Fruit fly (Drosophila melanogaster) whole organism, embryonic: ENCODE data around the gene Snr1.

ENCODE experiments used
- B-H1 ChIP-seq: fragments of 200-800 bp; sonication (Bioruptor generic); IDR thresholded peaks from 3 replicates; pipeline ENCODE4 v1.3.6; 2022; ENCODE audit warnings: missing biosample characterization, missing genetic modification characterization
- BtbVII ChIP-seq: fragments of 200-800 bp; sonication (Bioruptor generic); optimal IDR thresholded peaks from 3 replicates; lab custom pipeline; 2017; ENCODE audit warnings: missing biosample characterization, mild to moderate bottlenecking, missing genetic modification characterization
- CG11247 ChIP-seq: fragments of 200-800 bp; sonication (Bioruptor generic); IDR thresholded peaks from 2 replicates; pipeline ENCODE4 v1.3.6; 2022; ENCODE audit warnings: missing biosample characterization, missing genetic modification characterization
- CG11398 ChIP-seq: fragments of 200-800 bp; sonication (Bioruptor generic); optimal IDR thresholded peaks from 2 replicates; lab custom pipeline; 2016; ENCODE audit warnings: missing biosample characterization, missing genetic modification characterization
- CG11456 ChIP-seq: fragments of 200-800 bp; sonication (Bioruptor generic); IDR thresholded peaks from 3 replicates; pipeline ENCODE4 v1.3.6; 2022; ENCODE audit warnings: missing biosample characterization, missing genetic modification characterization
- CG11504 ChIP-seq: fragments of 200-800 bp; sonication (Bioruptor generic); optimal IDR thresholded peaks from 3 replicates; lab custom pipeline; 2019; ENCODE audit warnings: missing biosample characterization, mild to moderate bottlenecking, missing genetic modification characterization, moderate library complexity
- CG12744 ChIP-seq: fragments of 200-800 bp; sonication (Bioruptor generic); optimal IDR thresholded peaks from 2 replicates; lab custom pipeline; 2016; ENCODE audit warnings: missing biosample characterization, missing genetic modification characterization
- CG13424 ChIP-seq: fragments of 200-800 bp; sonication (Bioruptor generic); optimal IDR thresholded peaks from 2 replicates; lab custom pipeline; 2019; ENCODE audit warnings: missing biosample characterization, mild to moderate bottlenecking, missing genetic modification characterization, moderate library complexity
- CG13624 ChIP-seq: fragments of 200-800 bp; sonication (Bioruptor generic); optimal IDR thresholded peaks from 2 replicates; lab custom pipeline; 2016; ENCODE audit warnings: missing biosample characterization, missing genetic modification characterization
- CG14860 ChIP-seq: fragments of 200-800 bp; sonication (Bioruptor generic); IDR thresholded peaks from 3 replicates; pipeline ENCODE4 v1.3.6; 2022; ENCODE audit warnings: missing biosample characterization, missing genetic modification characterization; ENCODE audit not compliant: partially characterized antibody
- CG2875 ChIP-seq: fragments of 200-800 bp; sonication (Bioruptor generic); optimal IDR thresholded peaks from 2 replicates; lab custom pipeline; 2017; ENCODE audit warnings: missing biosample characterization, mild to moderate bottlenecking, missing genetic modification characterization, missing genetic modification reagents
- CG30020 ChIP-seq: fragments of 200-800 bp; optimal IDR thresholded peaks from 2 replicates; lab custom pipeline; 2019; ENCODE audit warnings: missing biosample characterization, mild to moderate bottlenecking, missing genetic modification characterization, moderate library complexity
- CG30431 ChIP-seq: fragments of 200-800 bp; sonication (Bioruptor generic); optimal IDR thresholded peaks from 2 replicates; lab custom pipeline; 2017; ENCODE audit warnings: missing biosample characterization, missing genetic modification characterization
- CG31224 ChIP-seq: fragments of 200-800 bp; sonication (Bioruptor generic); IDR thresholded peaks from 2 replicates; pipeline ENCODE4 v1.3.6; 2022; ENCODE audit warnings: missing biosample characterization, missing genetic modification characterization
- CG3281 ChIP-seq: fragments of 200-800 bp; sonication (Bioruptor generic); optimal IDR thresholded peaks from 3 replicates; lab custom pipeline; 2017; ENCODE audit warnings: missing biosample characterization, mild to moderate bottlenecking, missing genetic modification characterization
- CG3995 ChIP-seq: fragments of 200-800 bp; sonication (Bioruptor generic); optimal IDR thresholded peaks from 3 replicates; lab custom pipeline; 2016; ENCODE audit warnings: missing biosample characterization, missing genetic modification characterization
- CG4360 ChIP-seq: fragments of 200-800 bp; sonication (Bioruptor generic); IDR thresholded peaks from 2 replicates; pipeline ENCODE4 v1.3.6; 2022; ENCODE audit warnings: missing biosample characterization, missing genetic modification characterization
- CG4820 ChIP-seq: fragments of 200-800 bp; sonication (Bioruptor generic); optimal IDR thresholded peaks from 3 replicates; lab custom pipeline; 2016; ENCODE audit warnings: missing biosample characterization, missing genetic modification characterization
- CG6254 ChIP-seq: fragments of 200-800 bp; sonication (Bioruptor generic); optimal IDR thresholded peaks from 3 replicates; lab custom pipeline; 2017; ENCODE audit warnings: mild to moderate bottlenecking, missing biosample characterization, missing genetic modification reagents, missing genetic modification characterization
- CG6813 ChIP-seq: fragments of 200-800 bp; sonication (Bioruptor generic); optimal IDR thresholded peaks from 2 replicates; lab custom pipeline; 2017; ENCODE audit warnings: missing biosample characterization, missing genetic modification characterization, mild to moderate bottlenecking, moderate library complexity, missing genetic modification reagents
- CG8359 ChIP-seq: fragments of 200-800 bp; sonication (Bioruptor generic); optimal IDR thresholded peaks from 2 replicates; lab custom pipeline; 2017; ENCODE audit warnings: missing biosample characterization, mild to moderate bottlenecking, missing genetic modification characterization, borderline replicate concordance
- CG9215 ChIP-seq: fragments of 200-800 bp; sonication (Bioruptor generic); IDR thresholded peaks from 2 replicates; pipeline ENCODE4 v1.3.6; 2022; ENCODE audit warnings: missing biosample characterization, missing genetic modification characterization
- CoRest ChIP-seq: fragments of 200-800 bp; sonication (Bioruptor generic); optimal IDR thresholded peaks from 3 replicates; lab custom pipeline; 2018; ENCODE audit warnings: missing biosample characterization, mild to moderate bottlenecking, missing genetic modification characterization, moderate library complexity
- Dbx ChIP-seq: fragments of 200-800 bp; sonication (Bioruptor generic); IDR thresholded peaks from 3 replicates; pipeline ENCODE4 v1.3.6; 2022; ENCODE audit warnings: missing biosample characterization, missing genetic modification characterization
- Fer1 ChIP-seq: fragments of 200-800 bp; sonication (Bioruptor generic); optimal IDR thresholded peaks from 2 replicates; lab custom pipeline; 2017; ENCODE audit warnings: missing biosample characterization, mild to moderate bottlenecking, missing genetic modification characterization
- Mes4 ChIP-seq: fragments of 200-800 bp; sonication (Bioruptor generic); optimal IDR thresholded peaks from 2 replicates; lab custom pipeline; 2016; ENCODE audit warnings: missing biosample characterization, missing genetic modification characterization
- NC2β ChIP-seq: fragments of 200-800 bp; sonication (Bioruptor generic); optimal IDR thresholded peaks from 2 replicates; lab custom pipeline; 2016; ENCODE audit warnings: missing biosample characterization, missing genetic modification characterization
- Nf-YA ChIP-seq: fragments of 200-800 bp; sonication (Bioruptor generic); IDR thresholded peaks from 2 replicates; pipeline ENCODE4 v1.3.6; 2022; ENCODE audit warnings: missing biosample characterization, missing genetic modification characterization
- Oli ChIP-seq: fragments of 200-800 bp; sonication (Bioruptor generic); optimal IDR thresholded peaks from 2 replicates; lab custom pipeline; 2018; ENCODE audit warnings: missing biosample characterization, mild to moderate bottlenecking, missing genetic modification characterization, moderate library complexity
- Side ChIP-seq: fragments of 200-800 bp; sonication (Bioruptor generic); optimal IDR thresholded peaks from 2 replicates; lab custom pipeline; 2016; ENCODE audit warnings: missing biosample characterization, missing genetic modification characterization
- Taf1 ChIP-seq: fragments of 200-800 bp; sonication (Bioruptor generic); IDR thresholded peaks from 2 replicates; pipeline ENCODE4 v1.3.6; 2022; ENCODE audit warnings: missing biosample characterization, missing genetic modification characterization
- ase ChIP-seq: fragments of 200-800 bp; sonication (Bioruptor generic); IDR thresholded peaks from 3 replicates; pipeline ENCODE4 v1.3.6; 2022; ENCODE audit warnings: missing biosample characterization, missing genetic modification characterization
- bab2 ChIP-seq: fragments of 200-800 bp; sonication (Bioruptor generic); optimal IDR thresholded peaks from 2 replicates; lab custom pipeline; 2016; ENCODE audit warnings: missing biosample characterization, missing genetic modification characterization
- bowl ChIP-seq: fragments of 200-800 bp; sonication (Bioruptor generic); IDR thresholded peaks from 2 replicates; pipeline ENCODE4 v1.3.6; 2022; ENCODE audit warnings: missing biosample characterization, missing genetic modification characterization
- crol ChIP-seq: fragments of 200-800 bp; sonication (Bioruptor generic); IDR thresholded peaks from 2 replicates; pipeline ENCODE4 v1.3.6; 2022; ENCODE audit warnings: missing biosample characterization, missing genetic modification characterization
- dati ChIP-seq: fragments of 200-800 bp; sonication (Bioruptor generic); IDR thresholded peaks from 2 replicates; pipeline ENCODE4 v1.3.6; 2022; ENCODE audit warnings: missing biosample characterization, missing genetic modification characterization
- dmrt99B ChIP-seq: fragments of 200-800 bp; sonication (Bioruptor generic); optimal IDR thresholded peaks from 2 replicates; lab custom pipeline; 2018; ENCODE audit warnings: missing biosample characterization, mild to moderate bottlenecking, missing genetic modification characterization, moderate library complexity
- emc ChIP-seq: fragments of 200-800 bp; sonication (Bioruptor generic); optimal IDR thresholded peaks from 2 replicates; lab custom pipeline; 2016; ENCODE audit warnings: missing biosample characterization, missing genetic modification characterization
- exex ChIP-seq: fragments of 200-800 bp; sonication (Bioruptor generic); optimal IDR thresholded peaks from 4 replicates; lab custom pipeline; 2018; ENCODE audit warnings: missing biosample characterization, mild to moderate bottlenecking, missing genetic modification characterization, moderate library complexity
- fd102C ChIP-seq: fragments of 200-800 bp; sonication (Bioruptor generic); optimal IDR thresholded peaks from 2 replicates; lab custom pipeline; 2018; ENCODE audit warnings: missing biosample characterization, mild to moderate bottlenecking, missing genetic modification characterization, moderate library complexity
- fd64A ChIP-seq: fragments of 200-800 bp; sonication (Bioruptor generic); optimal IDR thresholded peaks from 3 replicates; lab custom pipeline; 2018; ENCODE audit warnings: missing biosample characterization, mild to moderate bottlenecking, missing genetic modification characterization
- maf-S ChIP-seq: fragments of 200-800 bp; sonication (Bioruptor generic); optimal IDR thresholded peaks from 2 replicates; lab custom pipeline; 2016; ENCODE audit warnings: missing biosample characterization, missing genetic modification characterization
- pb ChIP-seq: fragments of 200-800 bp; sonication (Bioruptor generic); optimal IDR thresholded peaks from 3 replicates; lab custom pipeline; 2016; ENCODE audit warnings: missing biosample characterization, missing genetic modification characterization
- pita ChIP-seq: fragments of 200-800 bp; sonication (Bioruptor generic); optimal IDR thresholded peaks from 2 replicates; lab custom pipeline; 2017; ENCODE audit warnings: missing biosample characterization, mild to moderate bottlenecking, missing genetic modification characterization
- pzg ChIP-seq: fragments of 200-800 bp; sonication (Bioruptor generic); optimal IDR thresholded peaks from 3 replicates; lab custom pipeline; 2018; ENCODE audit warnings: missing biosample characterization, mild to moderate bottlenecking, missing genetic modification characterization, moderate library complexity
- row ChIP-seq: fragments of 200-800 bp; sonication (Bioruptor generic); IDR thresholded peaks from 3 replicates; pipeline ENCODE4 v1.3.6; 2022; ENCODE audit warnings: missing biosample characterization, missing genetic modification characterization
- sisA ChIP-seq: fragments of 200-800 bp; sonication (Bioruptor generic); IDR thresholded peaks from 2 replicates; pipeline ENCODE4 v1.3.6; 2022; ENCODE audit warnings: missing biosample characterization, missing genetic modification characterization
- ttk ChIP-seq: fragments of 200-800 bp; sonication (Bioruptor generic); IDR thresholded peaks from 2 replicates; pipeline ENCODE4 v2.1.2; 2022; ENCODE audit warnings: missing biosample characterization, missing genetic modification characterization
- unc-4 ChIP-seq: fragments of 200-800 bp; sonication (Bioruptor generic); IDR thresholded peaks from 2 replicates; pipeline ENCODE4 v1.3.6; 2022; ENCODE audit warnings: missing biosample characterization, missing genetic modification characterization; ENCODE audit not compliant: partially characterized antibody
- zfh1 ChIP-seq: fragments of 200-800 bp; sonication (Bioruptor generic); IDR thresholded peaks from 3 replicates; pipeline ENCODE4 v1.3.6; 2022; ENCODE audit warnings: missing biosample characterization, missing genetic modification characterization
- zfh2 ChIP-seq: fragments of 200-800 bp; sonication (Bioruptor generic); optimal IDR thresholded peaks from 2 replicates; lab custom pipeline; 2016; ENCODE audit warnings: missing biosample characterization, missing genetic modification characterization

Snr1 gene

DNA sequence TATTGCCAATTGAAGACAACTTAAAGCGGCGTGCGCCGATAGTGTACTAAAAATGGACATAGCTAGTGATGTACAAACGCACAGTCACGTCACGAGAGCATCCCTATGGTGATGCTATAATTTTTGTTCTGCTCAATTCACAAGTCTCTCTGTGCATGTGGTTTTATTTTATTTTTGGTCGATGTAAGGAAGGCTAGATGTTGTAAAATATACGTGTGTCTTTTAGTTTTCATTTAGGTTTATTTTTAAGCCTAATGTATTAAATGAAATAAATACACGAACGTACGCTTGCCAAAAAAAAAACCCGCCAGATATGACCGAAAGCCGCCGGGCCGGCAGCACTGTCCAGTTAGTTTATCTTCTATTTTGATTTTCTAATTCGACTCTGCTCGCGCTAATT is 3.8 kb downstream of the Snr1 start, which contains the start of the genes CG45100, HDAC3 and Hcs (continued):
- TF ChIP-seq CG11247 (no peak), unc-4 (GFP tag; lab: Robert Waterston, UW) (peak; percentile 84), Oli (tag; lab: Kevin White, UChicago) (no peak), fd102C (GFP tag; lab: Kevin White, UChicago) (no peak), Fer1 (peak; percentile 53), pita (GFP tag; lab: Kevin White, UChicago) (no peak), bowl (GFP tag; lab: Robert Waterston, UW) (no peak), fd64A (no peak), CG11398 (no peak), CG3281 (GFP tag; lab: Kevin White, UChicago) (no peak), B-H1 (GFP tag; lab: Robert Waterston, UW) (no peak), CG8359 (GFP tag; lab: Kevin White, UChicago) (no peak), Side (GFP tag; lab: Kevin White, UChicago) (peak; percentile 28), CG11504 (no peak), CG6813 (GFP tag; lab: Kevin White, UChicago) (no peak), exex (tag; lab: Kevin White, UChicago) (no peak), CG13624 (peak; percentile 72), CG6254 (GFP tag; lab: Kevin White, UChicago) (no peak), CG11456 (GFP tag; lab: Robert Waterston, UW) (peak; percentile 59; the same call in 2 of the 3 replicates), pzg (GFP tag; lab: Kevin White, UChicago) (peak; percentile 59), zfh2 (peak; percentile 72), CG3995 (GFP tag; lab: Kevin White, UChicago) (peak; percentile 49), CG9215 (GFP tag; lab: Robert Waterston, UW) (peak; percentile 52), CG12744 (peak; percentile 18), ase (GFP tag; lab: Robert Waterston, UW) (no peak), sisA (GFP tag; lab: Robert Waterston, UW) (no peak), zfh1 (GFP tag; lab: Robert Waterston, UW) (no peak), maf-S (GFP tag; lab: Kevin White, UChicago) (peak; percentile 20), bab2 (GFP tag; lab: Kevin White, UChicago) (peak; percentile 17), CG13424 (peak; percentile 56), CoRest (tag; lab: Kevin White, UChicago) (no peak), CG2875 (GFP tag; lab: Kevin White, UChicago) (no peak), Taf1 (GFP tag; lab: Robert Waterston, UW) (no peak), ttk (no peak), CG31224 (GFP tag; lab: Robert Waterston, UW) (0 out of 2 replicates have a peak, but pooled peaks have one; percentile 15), CG30020 (tag; lab: Kevin White, UChicago) (peak; percentile 33), crol (no peak), CG4360 (GFP tag; lab: Robert Waterston, UW) (no peak), pb (no peak), dmrt99B (tag; lab: Kevin White, UChicago) (no peak), NC2β (GFP tag; lab: Kevin White, UChicago) (peak; percentile 28), row (GFP tag; lab: Robert Waterston, UW) (peak; percentile 97), dati (GFP tag; lab: Robert Waterston, UW) (no peak), BtbVII (GFP tag; lab: Kevin White, UChicago) (no peak), Mes4 (no peak), Nf-YA (GFP tag; lab: Robert Waterston, UW) (no peak), Dbx (GFP tag; lab: Robert Waterston, UW) (peak; percentile 69), emc (GFP tag; lab: Kevin White, UChicago) (peak; percentile 28), CG14860 (peak; percentile 88), CG4820 (GFP tag; lab: Kevin White, UChicago) (peak; percentile 11), CG30431 (GFP tag; lab: Kevin White, UChicago) (no peak)
